Fruit fly (Drosophila melanogaster) whole organism, embryonic: Measurements from ENCODE around the gene rictor.
A peak's percentile ranks its signal among the peaks of the same experiment; 100 is the strongest.

Experiments
- BEAF-32 ChIP-seq: fragments of 200-800 bp; sonication (Bioruptor generic); optimal IDR thresholded peaks from 3 replicates; lab custom pipeline; 2017; ENCODE audit warnings: missing biosample characterization, missing genetic modification characterization, mild to moderate bottlenecking, moderate library complexity, missing genetic modification reagents
- Blimp-1 ChIP-seq: fragments of 200-800 bp; sonication (Bioruptor generic); optimal IDR thresholded peaks from 3 replicates; lab custom pipeline; 2018; ENCODE audit warnings: missing biosample characterization, missing genetic modification characterization, mild to moderate bottlenecking, moderate library complexity, missing genetic modification reagents
- C15 ChIP-seq: fragments of 200-800 bp; sonication (Bioruptor generic); IDR thresholded peaks from 3 replicates; pipeline ENCODE4 v1.3.6; 2022; ENCODE audit warnings: missing biosample characterization, missing genetic modification characterization
- CG10209 ChIP-seq: fragments of 200-800 bp; sonication (Bioruptor generic); optimal IDR thresholded peaks from 3 replicates; lab custom pipeline; 2017; ENCODE audit warnings: missing biosample characterization, mild to moderate bottlenecking, missing genetic modification characterization, missing genetic modification reagents
- CG13894 ChIP-seq: fragments of 200-800 bp; sonication (Bioruptor generic); optimal IDR thresholded peaks from 3 replicates; lab custom pipeline; 2018; ENCODE audit warnings: missing biosample characterization, mild to moderate bottlenecking, missing genetic modification characterization, moderate library complexity
- CG14860 ChIP-seq: fragments of 200-800 bp; sonication (Bioruptor generic); IDR thresholded peaks from 3 replicates; pipeline ENCODE4 v1.3.6; 2022; ENCODE audit warnings: missing biosample characterization, missing genetic modification characterization; ENCODE audit not compliant: partially characterized antibody
- CG15514 ChIP-seq: fragments of 200-800 bp; sonication (Bioruptor generic); optimal IDR thresholded peaks from 3 replicates; lab custom pipeline; 2017; ENCODE audit warnings: missing biosample characterization, missing genetic modification characterization, mild to moderate bottlenecking, moderate library complexity, missing genetic modification reagents
- CG17361 ChIP-seq: fragments of 200-800 bp; sonication (Bioruptor generic); IDR thresholded peaks from 3 replicates; pipeline ENCODE4 v1.3.6; 2022; ENCODE audit warnings: missing biosample characterization, missing genetic modification characterization
- CG17912 ChIP-seq: fragments of 200-800 bp; sonication (Bioruptor generic); optimal IDR thresholded peaks from 2 replicates; lab custom pipeline; 2018; ENCODE audit warnings: missing biosample characterization, mild to moderate bottlenecking, missing genetic modification characterization
- CG18262 ChIP-seq: fragments of 200-800 bp; optimal IDR thresholded peaks from 3 replicates; lab custom pipeline; 2019; ENCODE audit warnings: missing biosample characterization, mild to moderate bottlenecking, missing genetic modification characterization, moderate library complexity
- CG2202 ChIP-seq: fragments of 200-800 bp; sonication (Bioruptor generic); optimal IDR thresholded peaks from 2 replicates; lab custom pipeline; 2018; ENCODE audit warnings: missing biosample characterization, mild to moderate bottlenecking, missing genetic modification characterization
- CG2712 ChIP-seq: fragments of 200-800 bp; optimal IDR thresholded peaks from 3 replicates; lab custom pipeline; 2019; ENCODE audit warnings: missing biosample characterization, mild to moderate bottlenecking, missing genetic modification characterization, moderate library complexity
- CG3838 ChIP-seq: fragments of 200-800 bp; sonication (Bioruptor generic); optimal IDR thresholded peaks from 3 replicates; lab custom pipeline; 2016; ENCODE audit warnings: missing biosample characterization, missing genetic modification characterization
- CG6175 ChIP-seq: fragments of 200-800 bp; sonication (Bioruptor generic); IDR thresholded peaks from 3 replicates; pipeline ENCODE4 v1.3.6; 2022; ENCODE audit warnings: missing biosample characterization, missing genetic modification characterization
- CG6765 ChIP-seq: fragments of 200-800 bp; sonication (Bioruptor generic); optimal IDR thresholded peaks from 3 replicates; lab custom pipeline; 2017; ENCODE audit warnings: missing biosample characterization, mild to moderate bottlenecking, missing genetic modification characterization
- CG6813 ChIP-seq: fragments of 200-800 bp; sonication (Bioruptor generic); optimal IDR thresholded peaks from 2 replicates; lab custom pipeline; 2017; ENCODE audit warnings: missing biosample characterization, missing genetic modification characterization, mild to moderate bottlenecking, moderate library complexity, missing genetic modification reagents
- CG6854 ChIP-seq: fragments of 200-800 bp; sonication (Bioruptor generic); optimal IDR thresholded peaks from 3 replicates; lab custom pipeline; 2017; ENCODE audit warnings: missing biosample characterization, mild to moderate bottlenecking, missing genetic modification characterization
- CG7357 ChIP-seq: fragments of 200-800 bp; sonication (Bioruptor generic); IDR thresholded peaks from 3 replicates; pipeline ENCODE4 v1.3.6; 2022; ENCODE audit warnings: missing biosample characterization, missing genetic modification characterization
- CG7372 ChIP-seq: fragments of 200-800 bp; sonication (Bioruptor generic); IDR thresholded peaks from 2 replicates; pipeline ENCODE4 v1.3.6; 2022; ENCODE audit warnings: missing biosample characterization, missing genetic modification characterization
- CG8944 ChIP-seq: fragments of 200-800 bp; sonication (Bioruptor generic); optimal IDR thresholded peaks from 3 replicates; lab custom pipeline; 2016; ENCODE audit warnings: missing biosample characterization, missing genetic modification characterization
- HLH54F ChIP-seq: fragments of 200-800 bp; sonication (Bioruptor generic); optimal IDR thresholded peaks from 3 replicates; lab custom pipeline; 2016; ENCODE audit warnings: missing biosample characterization, missing genetic modification characterization
- Hey ChIP-seq: fragments of 200-800 bp; sonication (Bioruptor generic); optimal IDR thresholded peaks from 3 replicates; lab custom pipeline; 2018; ENCODE audit warnings: missing biosample characterization, mild to moderate bottlenecking, missing genetic modification characterization
- Kr ChIP-seq: fragments of 200-800 bp; sonication (Bioruptor generic); optimal IDR thresholded peaks from 2 replicates; lab custom pipeline; 2017; ENCODE audit warnings: missing biosample characterization, mild to moderate bottlenecking, missing genetic modification characterization
- Mad ChIP-seq: fragments of 200-800 bp; sonication (Bioruptor generic); optimal IDR thresholded peaks from 2 replicates; lab custom pipeline; 2016; ENCODE audit warnings: missing biosample characterization, missing genetic modification characterization
- Meics ChIP-seq: fragments of 200-800 bp; sonication (Bioruptor generic); optimal IDR thresholded peaks from 2 replicates; lab custom pipeline; 2017; ENCODE audit warnings: missing biosample characterization, mild to moderate bottlenecking, missing genetic modification characterization
- NFAT ChIP-seq: fragments of 200-800 bp; sonication (Bioruptor generic); IDR thresholded peaks from 2 replicates; pipeline ENCODE4 v1.3.6; 2022; ENCODE audit warnings: missing biosample characterization, missing genetic modification characterization
- Sry-δ ChIP-seq: fragments of 200-800 bp; sonication (Bioruptor generic); optimal IDR thresholded peaks from 2 replicates; lab custom pipeline; 2016; ENCODE audit warnings: missing biosample characterization, missing genetic modification characterization
- TFAM ChIP-seq: fragments of 200-800 bp; sonication (Bioruptor generic); optimal IDR thresholded peaks from 2 replicates; lab custom pipeline; 2017; ENCODE audit warnings: missing biosample characterization, missing genetic modification characterization, inconsistent platforms
- ab ChIP-seq: fragments of 200-800 bp; sonication (Bioruptor generic); optimal IDR thresholded peaks from 2 replicates; lab custom pipeline; 2016; ENCODE audit warnings: missing biosample characterization, missing genetic modification characterization
- caup ChIP-seq: fragments of 200-800 bp; sonication (Bioruptor generic); optimal IDR thresholded peaks from 3 replicates; lab custom pipeline; 2017; ENCODE audit warnings: missing biosample characterization, mild to moderate bottlenecking, missing genetic modification characterization, moderate library complexity; ENCODE audit not compliant: severe bottlenecking
- cg ChIP-seq: fragments of 200-800 bp; sonication (Bioruptor generic); optimal IDR thresholded peaks from 3 replicates; lab custom pipeline; 2019; ENCODE audit warnings: missing biosample characterization, mild to moderate bottlenecking, missing genetic modification characterization, moderate library complexity
- cwo ChIP-seq: fragments of 200-800 bp; sonication (Bioruptor generic); optimal IDR thresholded peaks from 3 replicates; lab custom pipeline; 2017; ENCODE audit warnings: missing biosample characterization, missing genetic modification characterization, mild to moderate bottlenecking, moderate library complexity, missing genetic modification reagents
- dpn ChIP-seq, 2 experiments: fragments of 200-800 bp; sonication (Bioruptor generic); optimal IDR thresholded peaks; 3 replicates each; lab custom pipeline; 2016; ENCODE audit warnings: missing biosample characterization in 2 of 2, missing genetic modification characterization in 2 of 2
- esg ChIP-seq: fragments of 200-800 bp; sonication (Bioruptor generic); conservative IDR thresholded peaks from 2 replicates; pipeline ENCODE4 v1.3.6; 2022; ENCODE audit warnings: missing biosample characterization, missing genetic modification characterization
- fru ChIP-seq: fragments of >200 bp; optimal IDR thresholded peaks from 2 replicates; lab custom pipeline; 2017
- hth ChIP-seq: fragments of >200 bp; optimal IDR thresholded peaks from 2 replicates; lab custom pipeline; 2017; ENCODE audit warnings: inconsistent platforms
- ken ChIP-seq: fragments of 200-800 bp; sonication (Bioruptor generic); IDR thresholded peaks from 3 replicates; pipeline ENCODE4 v1.3.6; 2022; ENCODE audit warnings: missing biosample characterization, missing genetic modification characterization
- mam ChIP-seq: fragments of 200-800 bp; sonication (Bioruptor generic); optimal IDR thresholded peaks from 3 replicates; lab custom pipeline; 2016; ENCODE audit warnings: missing biosample characterization, missing genetic modification characterization
- nerfin-2 ChIP-seq: fragments of 200-800 bp; sonication (Bioruptor generic); IDR thresholded peaks from 2 replicates; pipeline ENCODE4 v1.3.6; 2022; ENCODE audit warnings: missing biosample characterization, missing genetic modification characterization; ENCODE audit not compliant: partially characterized antibody
- pan ChIP-seq, 4 experiments: fragments of >200 bp in 3 of 4; fragments of 200-800 bp in 1 of 4; sonication (Bioruptor generic) in 1 of 4; optimal IDR thresholded peaks in 3 of 4; IDR thresholded peaks in 1 of 4; 2 replicates each; pipeline versions ENCODE4 v1.3.6 to Lab custom; 2017 to 2022; ENCODE audit warnings: missing biosample characterization in 2 of 4, missing genetic modification characterization in 2 of 4, mixed read lengths in 1 of 4
- pita ChIP-seq: fragments of 200-800 bp; sonication (Bioruptor generic); optimal IDR thresholded peaks from 2 replicates; lab custom pipeline; 2017; ENCODE audit warnings: missing biosample characterization, mild to moderate bottlenecking, missing genetic modification characterization
- rib ChIP-seq: fragments of 200-800 bp; sonication (Bioruptor generic); IDR thresholded peaks from 2 replicates; pipeline ENCODE4 v1.3.6; 2022; ENCODE audit warnings: missing biosample characterization, missing genetic modification characterization
- row ChIP-seq: fragments of 200-800 bp; sonication (Bioruptor generic); IDR thresholded peaks from 3 replicates; pipeline ENCODE4 v1.3.6; 2022; ENCODE audit warnings: missing biosample characterization, missing genetic modification characterization
- sd ChIP-seq: fragments of 200-800 bp; sonication (Bioruptor generic); optimal IDR thresholded peaks from 3 replicates; lab custom pipeline; 2018; ENCODE audit warnings: missing biosample characterization, mild to moderate bottlenecking, missing genetic modification characterization, moderate library complexity
- shn ChIP-seq: fragments of 200-800 bp; sonication (Bioruptor generic); optimal IDR thresholded peaks from 3 replicates; lab custom pipeline; 2016; ENCODE audit warnings: missing biosample characterization, missing genetic modification characterization
- sisA ChIP-seq: fragments of 200-800 bp; sonication (Bioruptor generic); IDR thresholded peaks from 2 replicates; pipeline ENCODE4 v1.3.6; 2022; ENCODE audit warnings: missing biosample characterization, missing genetic modification characterization
- sug ChIP-seq: fragments of 200-800 bp; optimal IDR thresholded peaks from 2 replicates; lab custom pipeline; 2019; ENCODE audit warnings: missing biosample characterization, mild to moderate bottlenecking, missing genetic modification characterization, moderate library complexity
- tap ChIP-seq: fragments of 200-800 bp; optimal IDR thresholded peaks from 3 replicates; lab custom pipeline; 2019; ENCODE audit warnings: missing biosample characterization, mild to moderate bottlenecking, missing genetic modification characterization, moderate library complexity
- tin ChIP-seq: fragments of 200-800 bp; sonication (Bioruptor generic); optimal IDR thresholded peaks from 3 replicates; lab custom pipeline; 2016; ENCODE audit warnings: missing biosample characterization, missing genetic modification characterization
- yki ChIP-seq: fragments of >200 bp; optimal IDR thresholded peaks from 3 replicates; lab custom pipeline; 2018

Gene rictor

DNA sequence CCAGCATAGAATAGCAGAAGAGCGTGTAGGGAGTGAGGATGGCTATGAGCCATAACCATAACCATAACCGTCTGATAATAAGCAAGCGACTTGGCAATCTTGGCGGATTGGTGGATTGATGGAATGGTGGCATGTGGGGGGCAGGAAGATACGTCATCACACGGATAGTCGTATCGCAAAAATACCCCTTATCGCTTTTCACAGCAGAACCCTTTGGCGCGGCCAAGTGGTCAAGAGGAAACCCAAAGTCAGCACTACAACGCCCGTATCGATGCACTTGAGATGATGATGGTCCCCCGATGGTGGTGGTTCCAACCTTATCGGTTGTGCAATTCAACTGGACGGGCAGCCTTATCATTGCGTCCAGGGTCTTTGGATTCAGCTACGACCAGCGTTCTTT, 24.4 kb upstream of the rictor start (continued):
- TF ChIP-seq CG7372 (GFP tag; lab: Robert Waterston, UW) (no peak), rib (GFP tag; lab: Robert Waterston, UW) (0 out of 2 replicates have a peak, but pooled peaks have one; percentile 45), HLH54F (GFP tag; lab: Kevin White, UChicago) (no peak), Blimp-1 (GFP tag; lab: Kevin White, UChicago) (no peak), row (GFP tag; lab: Robert Waterston, UW) (no peak), TFAM (GFP tag; lab: Kevin White, UChicago) (no peak), CG6854 (GFP tag; lab: Kevin White, UChicago) (no peak), CG17912 (GFP tag; lab: Kevin White, UChicago) (no peak), tap (no peak), sd (tag; lab: Kevin White, UChicago) (peak; percentile 20), sug (tag; lab: Kevin White, UChicago) (peak; percentile 93), Hey (peak; percentile 73)

DNA sequence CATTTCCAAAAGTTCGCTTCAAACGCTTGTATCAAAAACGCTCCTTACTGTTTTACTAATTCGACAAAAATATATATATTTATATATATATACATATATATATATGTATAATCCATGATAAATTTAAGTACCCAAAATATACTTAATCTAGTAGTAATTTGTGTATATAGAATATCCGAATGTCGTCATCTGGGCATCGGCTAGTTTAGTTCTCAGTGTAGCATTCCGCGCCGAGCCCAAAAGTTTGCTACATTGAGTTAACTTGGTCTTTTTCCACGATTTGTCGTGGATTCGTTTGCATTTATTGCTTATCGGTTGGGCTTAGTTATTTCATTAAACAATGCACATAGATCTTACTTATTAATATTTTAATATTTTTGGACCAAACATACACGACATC, 20.2 kb upstream of the rictor start:
- TF ChIP-seq fru (lab: Kevin White, UChicago) = no peak
- peak; percentile 24; the same call in 1 of the 2 replicates for TF ChIP-seq NFAT (GFP tag; lab: Robert Waterston, UW)
- no peak for TF ChIP-seq Sry-δ
- peak; percentile 18 for TF ChIP-seq CG18262 (tag; lab: Kevin White, UChicago)
- TF ChIP-seq sisA = no peak
- no peak for TF ChIP-seq CG17361
- no peak for TF ChIP-seq mam
- no peak for TF ChIP-seq Kr
- no peak; the same call in 1 of the 2 replicates for TF ChIP-seq esg (GFP tag; lab: Robert Waterston, UW)
- TF ChIP-seq CG2712 (tag; lab: Kevin White, UChicago) = peak; percentile 27
- TF ChIP-seq tap = no peak
- no peak for TF ChIP-seq hth
- no peak for TF ChIP-seq CG8944 (GFP tag; lab: Kevin White, UChicago)
- peak; percentile 3 for TF ChIP-seq tin (GFP tag; lab: Kevin White, UChicago)
- no peak for TF ChIP-seq C15 (GFP tag; lab: Robert Waterston, UW)
- TF ChIP-seq CG15514 = peak; percentile 26
- peak; percentile 22 for TF ChIP-seq caup (GFP tag; lab: Kevin White, UChicago)
- TF ChIP-seq Meics (GFP tag; lab: Kevin White, UChicago) = peak; percentile 56
- no peak for TF ChIP-seq CG13894 (tag; lab: Kevin White, UChicago)
- no peak for TF ChIP-seq CG7357 (GFP tag; lab: Robert Waterston, UW)
- TF ChIP-seq CG3838 (GFP tag; lab: Kevin White, UChicago) = no peak
- TF ChIP-seq cwo (GFP tag; lab: Kevin White, UChicago) = no peak
- no peak for TF ChIP-seq CG2202 (tag; lab: Kevin White, UChicago)
- no peak for TF ChIP-seq CG6765
- no peak for TF ChIP-seq BEAF-32
- TF ChIP-seq cg (GFP tag; lab: Kevin White, UChicago) = no peak
- no peak for TF ChIP-seq nerfin-2 (GFP tag; lab: Robert Waterston, UW)
- TF ChIP-seq CG6175 = no peak
- no peak for TF ChIP-seq CG14860 (GFP tag; lab: Robert Waterston, UW)
- TF ChIP-seq CG7372 (GFP tag; lab: Robert Waterston, UW) = no peak
- no peak for TF ChIP-seq yki (lab: Kevin White, UChicago)
- TF ChIP-seq ken (GFP tag; lab: Robert Waterston, UW) = no peak
- TF ChIP-seq shn (GFP tag; lab: Kevin White, UChicago) = no peak
- peak in 1 of 2 experiments; percentile 28 for TF ChIP-seq dpn (GFP tag; optimal IDR thresholded peaks at IDR 0.05; lab: Kevin White, UChicago)
- TF ChIP-seq pan (optimal IDR thresholded peaks at IDR 0.05; lab: Kevin White, UChicago) = no peak
- peak in 1 of 2 experiments; percentile 45 for TF ChIP-seq pan (GFP tag; optimal IDR thresholded peaks at IDR 0.05 in 1 of 2, IDR thresholded peaks at IDR 0.05 in 1 of 2)
- no peak for TF ChIP-seq pita (GFP tag; lab: Kevin White, UChicago)
- no peak for TF ChIP-seq ab (GFP tag; lab: Kevin White, UChicago)
- TF ChIP-seq CG10209 (GFP tag; lab: Kevin White, UChicago) = peak; percentile 6
- TF ChIP-seq CG6813 (GFP tag; lab: Kevin White, UChicago) = peak; percentile 37
- no peak for TF ChIP-seq Mad
